Fruit fly (Drosophila melanogaster) whole organism, embryonic: Measurements from ENCODE around the gene snk.

Source experiments
- CG11085 ChIP-seq: fragments of 200-800 bp; sonication (Bioruptor generic); IDR thresholded peaks from 2 replicates; pipeline ENCODE4 v1.3.6; 2022; ENCODE audit warnings: missing biosample characterization, missing genetic modification characterization
- CG11456 ChIP-seq: fragments of 200-800 bp; sonication (Bioruptor generic); IDR thresholded peaks from 3 replicates; pipeline ENCODE4 v1.3.6; 2022; ENCODE audit warnings: missing biosample characterization, missing genetic modification characterization
- CG12104 ChIP-seq: fragments of 200-800 bp; sonication (Bioruptor generic); optimal IDR thresholded peaks from 3 replicates; lab custom pipeline; 2016; ENCODE audit warnings: missing biosample characterization, missing genetic modification characterization
- CG13123 ChIP-seq: fragments of 200-800 bp; sonication (Bioruptor generic); optimal IDR thresholded peaks from 2 replicates; lab custom pipeline; 2016; ENCODE audit warnings: missing biosample characterization, missing genetic modification characterization
- CG13894 ChIP-seq: fragments of 200-800 bp; sonication (Bioruptor generic); optimal IDR thresholded peaks from 3 replicates; lab custom pipeline; 2018; ENCODE audit warnings: missing biosample characterization, mild to moderate bottlenecking, missing genetic modification characterization, moderate library complexity
- CG14860 ChIP-seq: fragments of 200-800 bp; sonication (Bioruptor generic); IDR thresholded peaks from 3 replicates; pipeline ENCODE4 v1.3.6; 2022; ENCODE audit warnings: missing biosample characterization, missing genetic modification characterization; ENCODE audit not compliant: partially characterized antibody
- CG17186 ChIP-seq: fragments of 200-800 bp; sonication (Bioruptor generic); optimal IDR thresholded peaks from 3 replicates; lab custom pipeline; 2017; ENCODE audit warnings: missing biosample characterization, missing genetic modification reagents, missing genetic modification characterization
- CG17361 ChIP-seq: fragments of 200-800 bp; sonication (Bioruptor generic); IDR thresholded peaks from 3 replicates; pipeline ENCODE4 v1.3.6; 2022; ENCODE audit warnings: missing biosample characterization, missing genetic modification characterization
- CG2678 ChIP-seq: fragments of 200-800 bp; sonication (Bioruptor generic); optimal IDR thresholded peaks from 3 replicates; lab custom pipeline; 2019; ENCODE audit warnings: missing biosample characterization, mild to moderate bottlenecking, missing genetic modification characterization, moderate library complexity
- CG30020 ChIP-seq: fragments of 200-800 bp; optimal IDR thresholded peaks from 2 replicates; lab custom pipeline; 2019; ENCODE audit warnings: missing biosample characterization, mild to moderate bottlenecking, missing genetic modification characterization, moderate library complexity
- CG31224 ChIP-seq: fragments of 200-800 bp; sonication (Bioruptor generic); IDR thresholded peaks from 2 replicates; pipeline ENCODE4 v1.3.6; 2022; ENCODE audit warnings: missing biosample characterization, missing genetic modification characterization
- CG4404 ChIP-seq: fragments of 200-800 bp; sonication (Bioruptor generic); IDR thresholded peaks from 2 replicates; pipeline ENCODE4 v1.3.6; 2022; ENCODE audit warnings: missing biosample characterization, missing genetic modification characterization
- CG4820 ChIP-seq: fragments of 200-800 bp; sonication (Bioruptor generic); optimal IDR thresholded peaks from 3 replicates; lab custom pipeline; 2016; ENCODE audit warnings: missing biosample characterization, missing genetic modification characterization
- CG4854 ChIP-seq: fragments of 200-800 bp; sonication (Bioruptor generic); optimal IDR thresholded peaks from 2 replicates; lab custom pipeline; 2016; ENCODE audit warnings: missing biosample characterization, missing genetic modification characterization, inconsistent platforms
- CG6683 ChIP-seq: fragments of 200-800 bp; sonication (Bioruptor generic); optimal IDR thresholded peaks from 2 replicates; lab custom pipeline; 2017; ENCODE audit warnings: missing biosample characterization, mild to moderate bottlenecking, missing genetic modification characterization, missing genetic modification reagents
- CG6765 ChIP-seq: fragments of 200-800 bp; sonication (Bioruptor generic); optimal IDR thresholded peaks from 3 replicates; lab custom pipeline; 2017; ENCODE audit warnings: missing biosample characterization, mild to moderate bottlenecking, missing genetic modification characterization
- CG7987 ChIP-seq: fragments of 200-800 bp; sonication (Bioruptor generic); optimal IDR thresholded peaks from 2 replicates; lab custom pipeline; 2018; ENCODE audit warnings: missing biosample characterization, mild to moderate bottlenecking, missing genetic modification characterization, moderate library complexity
- CHES-1-like ChIP-seq: fragments of 200-800 bp; sonication (Bioruptor generic); optimal IDR thresholded peaks from 2 replicates; lab custom pipeline; 2016; ENCODE audit warnings: missing biosample characterization, missing genetic modification characterization
- Doc3 ChIP-seq: fragments of 200-800 bp; sonication (Bioruptor generic); IDR thresholded peaks from 3 replicates; pipeline ENCODE4 v1.3.6; 2022; ENCODE audit warnings: missing biosample characterization, missing genetic modification characterization; ENCODE audit not compliant: partially characterized antibody
- Ets65A ChIP-seq: fragments of 200-800 bp; sonication (Bioruptor generic); peaks from one replicate; lab custom pipeline; 2016; ENCODE audit warnings: missing biosample characterization, missing genetic modification characterization
- Hr39 ChIP-seq: fragments of >200 bp; optimal IDR thresholded peaks from 2 replicates; lab custom pipeline; 2017
- Lhr ChIP-seq: fragments of 200-800 bp; sonication (Bioruptor generic); optimal IDR thresholded peaks from 3 replicates; lab custom pipeline; 2017; ENCODE audit warnings: mild to moderate bottlenecking, missing biosample characterization, missing genetic modification reagents, missing genetic modification characterization
- NC2β ChIP-seq: fragments of 200-800 bp; sonication (Bioruptor generic); optimal IDR thresholded peaks from 2 replicates; lab custom pipeline; 2016; ENCODE audit warnings: missing biosample characterization, missing genetic modification characterization
- Neu2 ChIP-seq: fragments of 200-800 bp; sonication (Bioruptor generic); optimal IDR thresholded peaks from 3 replicates; lab custom pipeline; 2016; ENCODE audit warnings: missing biosample characterization, missing genetic modification characterization, borderline replicate concordance
- Opbp ChIP-seq: fragments of 200-800 bp; sonication (Bioruptor generic); IDR thresholded peaks from 3 replicates; pipeline ENCODE4 v1.3.6; 2022; ENCODE audit warnings: missing biosample characterization, missing genetic modification characterization; ENCODE audit not compliant: partially characterized antibody
- PHDP ChIP-seq: fragments of 200-800 bp; sonication (Bioruptor generic); optimal IDR thresholded peaks from 3 replicates; lab custom pipeline; 2018; ENCODE audit warnings: missing biosample characterization, mild to moderate bottlenecking, missing genetic modification characterization, moderate library complexity
- Scr ChIP-seq: fragments of 200-800 bp; sonication (Bioruptor generic); IDR thresholded peaks from 2 replicates; pipeline ENCODE4 v1.3.6; 2022; ENCODE audit warnings: missing biosample characterization, missing genetic modification characterization; ENCODE audit not compliant: partially characterized antibody
- Side ChIP-seq: fragments of 200-800 bp; sonication (Bioruptor generic); optimal IDR thresholded peaks from 2 replicates; lab custom pipeline; 2016; ENCODE audit warnings: missing biosample characterization, missing genetic modification characterization
- Sry-β ChIP-seq: fragments of 200-800 bp; sonication (Bioruptor generic); optimal IDR thresholded peaks from 2 replicates; lab custom pipeline; 2018; ENCODE audit warnings: missing biosample characterization, mild to moderate bottlenecking, missing genetic modification characterization, moderate library complexity
- ab ChIP-seq: fragments of 200-800 bp; sonication (Bioruptor generic); optimal IDR thresholded peaks from 2 replicates; lab custom pipeline; 2016; ENCODE audit warnings: missing biosample characterization, missing genetic modification characterization
- gcm ChIP-seq: fragments of 200-800 bp; sonication (Bioruptor generic); optimal IDR thresholded peaks from 2 replicates; lab custom pipeline; 2019; ENCODE audit warnings: missing biosample characterization, mild to moderate bottlenecking, missing genetic modification characterization, moderate library complexity
- gfzf ChIP-seq: fragments of 200-800 bp; sonication (Bioruptor generic); optimal IDR thresholded peaks from 2 replicates; lab custom pipeline; 2016; ENCODE audit warnings: missing biosample characterization, mild to moderate bottlenecking, missing genetic modification characterization, moderate library complexity
- lmd ChIP-seq: fragments of 200-800 bp; sonication (Bioruptor generic); IDR thresholded peaks from 2 replicates; pipeline ENCODE4 v1.3.6; 2022; ENCODE audit warnings: missing biosample characterization, missing genetic modification characterization
- otp ChIP-seq: fragments of 200-800 bp; sonication (Bioruptor generic); IDR thresholded peaks from 3 replicates; pipeline ENCODE4, ENCODE4 v1.3.6; 2022; ENCODE audit warnings: missing biosample characterization, missing genetic modification characterization
- p53 ChIP-seq: fragments of 200-800 bp; sonication (Bioruptor generic); optimal IDR thresholded peaks from 2 replicates; lab custom pipeline; 2016; ENCODE audit warnings: missing biosample characterization, missing genetic modification characterization
- schlank ChIP-seq: fragments of 200-800 bp; sonication (Bioruptor generic); optimal IDR thresholded peaks from 2 replicates; lab custom pipeline; 2018; ENCODE audit warnings: missing biosample characterization, mild to moderate bottlenecking, missing genetic modification characterization
- stc ChIP-seq: fragments of 200-800 bp; sonication (Bioruptor generic); IDR thresholded peaks from 2 replicates; pipeline ENCODE4 v1.3.6; 2022; ENCODE audit warnings: missing biosample characterization, missing genetic modification characterization

snk gene

DNA sequence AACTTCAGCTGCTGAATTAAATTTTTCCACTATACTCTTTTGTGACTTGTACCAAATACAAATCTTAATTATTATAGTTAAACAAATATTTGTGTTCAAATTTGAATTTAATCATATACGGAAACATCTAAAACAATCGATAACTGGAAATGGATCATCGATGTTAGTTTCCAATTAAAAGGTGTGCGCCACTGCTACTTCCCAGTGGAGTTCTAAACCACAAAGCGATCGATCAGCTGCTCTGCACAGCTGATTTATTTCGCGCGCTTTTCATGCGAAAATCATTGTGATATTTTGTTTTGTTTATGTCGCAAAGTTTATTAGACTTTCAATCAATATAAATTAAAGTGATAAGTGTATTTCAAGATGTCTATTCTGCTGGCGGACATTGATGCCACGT, 45.8 kb upstream of the snk start, which contains the start of gene timeout (continued):
- TF ChIP-seq Doc3 (GFP tag; lab: Robert Waterston, UW) (peak; percentile 68), PHDP (no peak), schlank (tag; lab: Kevin White, UChicago) (no peak), CG14860 (GFP tag; lab: Robert Waterston, UW) (peak; percentile 58; the same call in 2 of the 3 replicates), stc (GFP tag; lab: Robert Waterston, UW) (no peak), CG6765 (GFP tag; lab: Kevin White, UChicago) (no peak), Neu2 (GFP tag; lab: Kevin White, UChicago) (no peak), CG30020 (tag; lab: Kevin White, UChicago) (no peak), CG4820 (GFP tag; lab: Kevin White, UChicago) (no peak), CG17186 (GFP tag; lab: Kevin White, UChicago) (peak; percentile 81), Lhr (peak; percentile 28), lmd (no peak), Opbp (GFP tag; lab: Robert Waterston, UW) (peak; percentile 77; the same call in 2 of the 3 replicates), CG12104 (GFP tag; lab: Kevin White, UChicago) (no peak), CG17361 (GFP tag; lab: Robert Waterston, UW) (no peak)

DNA sequence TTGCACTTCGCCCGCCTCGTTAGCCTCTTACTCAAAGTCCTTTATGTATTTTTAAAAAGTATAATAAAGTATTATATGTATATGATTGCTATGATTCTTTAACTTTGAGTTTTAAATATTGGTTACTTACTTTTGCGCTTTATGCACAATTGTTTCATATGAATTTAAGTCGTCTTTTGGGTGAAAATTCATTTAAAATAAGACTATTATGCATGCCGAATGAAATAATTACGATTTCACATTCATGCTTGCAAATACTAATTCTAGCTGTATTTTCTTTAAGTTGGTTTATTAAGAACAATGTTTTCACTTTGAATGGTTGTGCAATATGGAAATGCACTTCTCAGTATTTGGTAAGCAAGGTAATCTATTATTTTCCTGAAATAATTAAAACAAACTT, 43.4 kb upstream of the snk start, which contains the start of gene CG43063:
CG43063 (plus strand) TSS at position 301 of the 400 bp plus-strand sequence.
- TF ChIP-seq CHES-1-like (GFP tag; lab: Kevin White, UChicago) (no peak), CG2678 (tag; lab: Kevin White, UChicago) (no peak)

- TF ChIP-seq CG13894 (peak; percentile 82), p53 (no peak), CG31224 (GFP tag; lab: Robert Waterston, UW) (no peak), CG11085 (GFP tag; lab: Robert Waterston, UW) (no peak), Lhr (no peak), CG4404 (GFP tag; lab: Robert Waterston, UW) (no peak), Scr (GFP tag; lab: Robert Waterston, UW) (no peak), CG7987 (GFP tag; lab: Kevin White, UChicago) (no peak), otp (GFP tag; lab: Robert Waterston, UW) (no peak), ab (GFP tag; lab: Kevin White, UChicago) (no peak), CG11456 (GFP tag; lab: Robert Waterston, UW) (no peak), Ets65A (GFP tag; lab: Kevin White, UChicago) (peak; percentile 91), gcm (GFP tag; lab: Kevin White, UChicago) (no peak), CG6683 (GFP tag; lab: Kevin White, UChicago) (no peak), Side (GFP tag; lab: Kevin White, UChicago) (no peak), Hr39 (lab: Kevin White, UChicago) (peak; percentile 83), CG4854 (no peak), NC2β (GFP tag; lab: Kevin White, UChicago) (no peak), gfzf (GFP tag; lab: Kevin White, UChicago) (no peak), Sry-β (GFP tag; lab: Kevin White, UChicago) (no peak), CG13123 (no peak)
- TF ChIP-seq, all 482 proteins: peak for 3
Observed at dm6 chr3R:13082382-13082781, 39.8 kb upstream of the snk start.
